Fruit fly (Drosophila melanogaster) Kc167 (cell line): ENCODE measurements around the gene CG43121.

Source experiments
- Sin3A ChIP-seq: fragments of >200 bp; optimal IDR thresholded peaks from 2 replicates; lab custom pipeline; 2018; ENCODE audit warnings: missing external identifiers
- insv ChIP-seq: fragments of >200 bp; optimal IDR thresholded peaks from 3 replicates; lab custom pipeline; 2018; ENCODE audit warnings: missing external identifiers

dm6 chr3L:14686251-14686650 lies 14.0 kb upstream of the CG43121 start:
- TF ChIP-seq insv (lab: Kevin White, UChicago) (no peak), Sin3A (lab: Kevin White, UChicago) (no peak)
